Worm (Caenorhabditis elegans): ENCODE results near the gene K09G1.1.

- TF ChIP-seq nhr-11 (tag; optimal IDR thresholded peaks at IDR 0.05): no peak
- TF ChIP-seq madf-2 (tag; optimal IDR thresholded peaks at IDR 0.05): no peak
- TF ChIP-seq npax-4 (tag; optimal IDR thresholded peaks at IDR 0.05): no peak
- no peak for TF ChIP-seq eyg-1 (tag; optimal IDR thresholded peaks at IDR 0.05)
- no peak for TF ChIP-seq unc-42 (tag; optimal IDR thresholded peaks at IDR 0.05)
- TF ChIP-seq pqm-1 (tag; optimal IDR thresholded peaks at IDR 0.05): no peak
These were observed 26.7 kb upstream of the K09G1.1 start for ce11 chrV:9556668-9557067.

Data from whole organism, late embryonic.